Fruit fly (Drosophila melanogaster) whole organism, embryonic: Measurements from ENCODE around the gene baf.

Experiments used
- CG10979 ChIP-seq: fragments of 200-800 bp; sonication (Bioruptor generic); optimal IDR thresholded peaks from 2 replicates; lab custom pipeline; 2018; ENCODE audit warnings: missing biosample characterization, mild to moderate bottlenecking, missing genetic modification characterization, moderate library complexity
- CG18619 ChIP-seq: fragments of 200-800 bp; sonication (Bioruptor generic); optimal IDR thresholded peaks from 3 replicates; lab custom pipeline; 2017; ENCODE audit warnings: missing biosample characterization, mild to moderate bottlenecking, missing genetic modification characterization
- CG32532 ChIP-seq: fragments of 200-800 bp; sonication (Bioruptor generic); IDR thresholded peaks from 2 replicates; pipeline ENCODE4 v1.3.6; 2022; ENCODE audit warnings: missing biosample characterization, missing genetic modification characterization
- CG8290 ChIP-seq, 3 experiments: fragments of 200-800 bp; sonication (Bioruptor generic); optimal IDR thresholded peaks; 2 replicates each; lab custom pipeline; 2016 to 2019; ENCODE audit warnings: missing biosample characterization in 3 of 3, missing genetic modification characterization in 3 of 3, mild to moderate bottlenecking in 2 of 3, moderate library complexity in 1 of 3
- Rx ChIP-seq: fragments of 200-800 bp; sonication (Bioruptor generic); IDR thresholded peaks from 2 replicates; pipeline ENCODE4 v1.3.6; 2022; ENCODE audit warnings: missing biosample characterization, missing genetic modification characterization
- dm ChIP-seq: fragments of 200-800 bp; sonication (Bioruptor generic); optimal IDR thresholded peaks from 3 replicates; lab custom pipeline; 2016; ENCODE audit warnings: missing biosample characterization, missing genetic modification characterization

dm6 chr2L:8042645-8043281, 13.5 kb downstream of the baf start, which contains the start of gene RpL36A:
- peak; percentile 70 for TF ChIP-seq CG18619 (GFP tag; lab: Kevin White, UChicago)
- TF ChIP-seq CG10979, result no peak
- TF ChIP-seq CG32532 (GFP tag; lab: Robert Waterston, UW), result peak; percentile 66
- TF ChIP-seq CG8290 (GFP tag; optimal IDR thresholded peaks at IDR 0.05; lab: Kevin White, UChicago), result no peak
- no peak for TF ChIP-seq CG8290 (tag; optimal IDR thresholded peaks at IDR 0.05; lab: Kevin White, UChicago)
- no peak for TF ChIP-seq Rx
- peak; percentile 89 for TF ChIP-seq dm (GFP tag; lab: Kevin White, UChicago)
